Fruit fly (Drosophila melanogaster) whole organism: ENCODE measurements around the gene Polr2D.

Experiments used
- CG8478 ChIP-seq: fragments of >200 bp; optimal IDR thresholded peaks from 2 replicates; lab custom pipeline; 2018; ENCODE audit warnings: inconsistent platforms
- pan ChIP-seq: fragments of >200 bp; optimal IDR thresholded peaks from 2 replicates; lab custom pipeline; 2017
- psq ChIP-seq: fragments of >200 bp; optimal IDR thresholded peaks from 2 replicates; lab custom pipeline; 2017
- usp ChIP-seq: fragments of >200 bp; optimal IDR thresholded peaks from 2 replicates; lab custom pipeline; 2017; ENCODE audit warnings: missing biosample characterization, missing genetic modification characterization, mixed read lengths

dm6 chr3R:18297444-18298297, 42.4 kb upstream of the Polr2D start:
- no peak for TF ChIP-seq pan (lab: Kevin White, UChicago)
- TF ChIP-seq usp (GFP tag; lab: Kevin White, UChicago), result no peak
- no peak for TF ChIP-seq CG8478
- TF ChIP-seq psq, result no peak
